Fruit fly (Drosophila melanogaster) whole organism, larva: ENCODE measurements around the gene CG6839.
A peak's percentile ranks its signal among the peaks of the same experiment; 100 is the strongest.

Source experiments
- noc ChIP-seq: fragments of 200-800 bp; sonication (Bioruptor generic); optimal IDR thresholded peaks from 3 replicates; lab custom pipeline; 2019; ENCODE audit warnings: missing biosample characterization, mild to moderate bottlenecking, missing genetic modification characterization, moderate library complexity

The CG6839 gene

DNA sequence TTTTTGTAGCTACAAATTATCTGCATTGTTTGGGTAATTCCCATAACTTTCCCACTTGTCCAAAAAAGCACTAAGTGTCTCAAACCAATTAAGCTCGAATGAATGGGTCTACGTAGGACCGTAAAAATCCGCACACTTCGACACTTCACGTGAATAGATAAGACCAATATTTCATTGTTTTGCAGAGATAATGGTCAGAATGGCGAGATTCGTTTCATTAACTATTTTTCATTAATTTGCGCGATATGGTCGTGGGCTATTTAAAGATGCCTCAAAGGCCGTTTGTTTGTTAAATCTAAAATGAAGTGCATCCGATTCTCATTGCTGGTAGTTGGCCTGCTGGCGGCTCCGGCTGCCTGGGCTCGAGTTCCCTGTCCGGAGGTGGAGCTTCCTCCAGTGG, at the start of gene CG6839:
Gene CG6839 (plus strand): TSS at position 301 of the 400 bp plus-strand sequence.
- no peak for TF ChIP-seq noc (tag; lab: Kevin White, UChicago)

- TF ChIP-seq noc (tag; lab: Kevin White, UChicago), result peak; percentile 56
Observed at dm6 chr3L:18869035-18869826, 48.1 kb upstream of the CG6839 start, which contains the start of gene Grx1. Grx1 (plus strand) TSS chr3L:18869230.

DNA sequence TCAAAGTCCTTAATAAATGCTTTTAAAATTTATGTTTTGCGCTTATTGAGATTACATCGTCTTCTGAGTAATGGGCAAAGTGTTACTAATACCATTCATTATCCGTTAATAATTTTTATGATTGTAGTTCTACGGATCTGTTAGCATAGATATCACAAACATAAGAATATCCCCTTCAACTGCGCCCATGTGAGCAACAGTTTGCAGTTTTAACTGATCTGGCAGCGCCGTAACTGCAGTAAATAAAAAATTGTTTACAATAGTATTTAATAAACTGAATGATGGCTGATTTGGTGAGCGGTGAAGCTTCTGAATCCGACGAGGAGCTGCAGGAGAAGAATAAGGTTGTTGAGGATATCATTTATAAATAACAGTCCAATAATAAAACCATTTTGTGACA, 47.4 kb upstream of the CG6839 start, which contains the start of gene Blos3:
Gene Blos3 (plus strand): TSS at position 198 of the 400 bp plus-strand sequence.
- TF ChIP-seq noc (tag; lab: Kevin White, UChicago), result no peak

DNA sequence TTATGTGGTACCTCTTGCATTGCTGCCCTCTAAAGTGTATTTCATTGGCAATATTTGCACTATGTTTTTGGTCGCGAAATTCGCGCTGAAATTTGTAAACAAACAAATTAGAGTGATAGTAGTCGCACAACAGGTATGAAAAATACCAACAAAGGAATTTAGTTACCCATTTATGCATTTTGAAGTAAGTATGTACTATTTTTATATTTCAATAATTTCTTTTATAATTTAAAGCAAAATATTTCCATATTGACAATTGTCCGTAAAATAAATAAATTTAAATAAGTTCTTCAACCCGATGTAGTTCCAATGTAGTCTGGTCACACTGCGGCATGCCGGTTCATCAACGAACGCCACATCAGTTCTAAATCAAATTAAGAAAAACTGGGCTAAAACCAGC, 44.9 kb upstream of the CG6839 start, which contains the start of the genes Rad9 and Uggt:
Gene Rad9 (minus strand): TSS at position 114 of the 400 bp plus-strand sequence.
Gene Uggt (plus strand): TSS at position 308 of the 400 bp plus-strand sequence.
- no peak for TF ChIP-seq noc (tag; lab: Kevin White, UChicago)

- no peak for TF ChIP-seq noc (tag; lab: Kevin White, UChicago)
Observed at dm6 chr3L:18881613-18882012, 35.8 kb upstream of the CG6839 start.

DNA sequence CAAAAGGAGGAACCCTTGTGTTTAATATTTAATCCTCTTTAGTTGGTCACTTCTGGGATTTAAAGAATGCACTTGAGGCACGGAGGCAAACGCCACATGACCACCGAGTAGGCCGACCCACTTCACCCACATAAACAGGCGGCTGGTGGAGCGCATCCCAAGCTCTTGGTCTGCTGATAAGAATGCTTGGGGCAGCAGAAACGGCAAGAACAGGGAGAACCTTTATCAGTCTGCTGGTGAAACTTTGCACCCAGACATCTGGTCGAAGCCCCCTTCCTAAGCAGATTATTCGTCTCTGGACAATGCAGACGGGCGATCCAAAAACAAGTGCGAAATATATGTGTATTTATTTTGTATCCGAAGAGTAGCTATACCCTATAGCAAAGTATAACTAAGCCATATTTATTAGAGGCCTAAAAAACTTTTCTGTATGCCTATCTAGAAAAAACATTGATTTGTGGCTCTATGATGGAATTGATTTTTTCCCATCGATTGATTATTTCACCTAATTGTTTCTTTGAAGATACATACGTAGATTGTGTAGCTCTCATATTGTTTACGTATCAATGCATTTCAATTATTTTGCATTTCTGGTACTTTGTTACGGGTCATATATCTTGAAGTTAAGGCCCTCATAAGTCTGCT, 28.0 kb upstream of the CG6839 start:
- no peak for TF ChIP-seq noc (tag; lab: Kevin White, UChicago)

- TF ChIP-seq noc (tag; lab: Kevin White, UChicago), result peak; percentile 78
Observed at dm6 chr3L:18890283-18891175, 26.9 kb upstream of the CG6839 start, which contains the start of gene CG3961. CG3961 (minus strand) TSS chr3L:18890483.

- TF ChIP-seq noc (tag; lab: Kevin White, UChicago), result no peak
Observed at dm6 chr3L:18891986-18892385, 25.4 kb upstream of the CG6839 start, which contains the start of gene NijB. NijB (plus strand) TSS chr3L:18892383.

dm6 chr3L:18895079-18895478, 22.3 kb upstream of the CG6839 start:
- peak; percentile 24 for TF ChIP-seq noc (tag; lab: Kevin White, UChicago)

- TF ChIP-seq noc (tag; lab: Kevin White, UChicago), result no peak
Observed at dm6 chr3L:18896297-18896863, 21.0 kb upstream of the CG6839 start.

DNA sequence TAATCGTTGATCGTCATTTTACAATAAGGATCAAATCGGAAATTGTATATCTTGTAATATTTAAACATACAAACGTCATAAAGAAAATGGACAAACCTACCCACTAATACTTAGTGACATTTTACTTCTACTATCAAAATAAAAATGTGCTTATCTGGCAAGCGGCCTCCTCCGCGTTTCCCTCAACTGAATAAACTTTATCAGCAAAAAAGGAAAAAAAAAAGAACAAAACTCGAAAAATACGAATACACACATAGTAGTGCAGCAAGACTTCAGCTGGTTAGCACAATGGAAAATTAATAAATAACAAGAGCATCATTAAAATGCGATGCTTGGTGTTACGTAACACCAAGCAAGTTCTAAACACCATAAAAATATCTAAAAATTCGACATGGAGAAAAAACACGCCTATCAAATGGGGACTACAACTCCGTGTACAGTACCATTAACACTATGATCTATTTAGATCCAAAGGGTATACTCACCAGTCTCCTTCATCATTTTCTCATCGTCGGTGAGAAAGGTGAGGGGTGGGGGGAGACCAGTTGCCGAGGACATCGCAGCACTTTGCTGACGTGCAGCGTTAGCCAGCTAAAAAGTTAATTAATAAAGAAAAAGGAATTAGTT, 19.8 kb upstream of the CG6839 start:
- no peak for TF ChIP-seq noc (tag; lab: Kevin White, UChicago)

dm6 chr3L:18898086-18898470, 19.3 kb upstream of the CG6839 start, which contains the start of gene CG3902:
CG3902 (minus strand) TSS chr3L:18898293.
- TF ChIP-seq noc (tag; lab: Kevin White, UChicago), result peak; percentile 51

DNA sequence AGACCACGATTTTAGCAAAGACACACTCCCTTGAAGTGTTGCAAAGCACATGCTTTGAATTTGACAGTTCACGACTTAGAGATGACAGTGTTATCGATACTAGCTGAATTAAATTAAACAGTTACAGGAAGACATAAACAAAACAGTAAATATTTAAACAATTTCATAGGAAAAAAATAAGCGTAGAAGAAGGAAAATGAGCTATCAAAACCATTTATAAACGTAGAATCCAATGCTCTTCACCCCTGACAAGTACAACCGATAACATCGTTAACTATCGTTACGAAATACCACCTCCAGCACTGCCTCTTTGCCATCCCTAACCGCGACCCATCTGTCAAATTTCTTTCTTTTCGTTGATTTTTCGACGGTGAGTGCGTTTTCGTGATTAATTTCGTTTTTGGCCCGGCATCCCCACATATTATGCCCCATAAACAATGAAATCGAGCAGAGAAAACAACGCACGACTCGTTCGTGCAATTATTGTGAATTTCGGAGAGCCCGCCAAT, 18.6 kb upstream of the CG6839 start, which contains the start of gene RpL26:
Gene RpL26 (plus strand): TSS at position 106 of the 509 bp plus-strand sequence.
- peak; percentile 68 for TF ChIP-seq noc (tag; lab: Kevin White, UChicago)

DNA sequence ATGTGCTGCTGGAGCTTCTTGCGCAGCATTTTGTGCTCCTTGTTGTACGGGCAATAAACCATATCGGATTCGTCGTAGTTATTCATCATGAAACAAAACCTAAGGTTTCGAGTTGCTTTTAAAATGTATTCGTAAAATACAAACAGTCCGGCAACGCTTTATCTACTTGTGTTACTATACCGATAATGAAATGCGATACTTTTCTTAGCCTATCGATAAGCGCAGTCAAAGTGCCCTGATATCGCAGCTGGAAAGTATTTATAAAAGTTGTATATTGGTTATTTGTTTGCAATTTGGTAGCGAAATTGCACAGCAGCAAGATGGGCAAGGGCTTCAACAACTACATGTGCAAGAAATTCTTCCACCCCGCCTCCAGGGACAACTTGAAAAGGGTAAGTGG, 16.0 kb upstream of the CG6839 start, which contains the start of the genes arx and CG6843:
Gene arx (minus strand): TSS at position 144 of the 400 bp plus-strand sequence.
Gene CG6843 (plus strand): TSS at position 184 of the 400 bp plus-strand sequence.
- TF ChIP-seq noc (tag; lab: Kevin White, UChicago), result no peak
